Worm (Caenorhabditis elegans): ENCODE results near the gene arrd-13.

Gene arrd-13

ce11 chrII:13741449-13741848 is 16.8 kb upstream of the arrd-13 start, which contains the start of gene mig-14:
Gene mig-14 (plus strand): TSS chrII:13741738.
- TF ChIP-seq cnd-1 (tag; optimal IDR thresholded peaks at IDR 0.05) = no peak
- TF ChIP-seq nhr-28 (tag; optimal IDR thresholded peaks at IDR 0.05) = no peak
- TF ChIP-seq mep-1 (tag; optimal IDR thresholded peaks at IDR 0.05) = no peak
- TF ChIP-seq M03D4.4 (tag; optimal IDR thresholded peaks at IDR 0.05) = no peak
- TF ChIP-seq lin-32 (GFP tag; optimal IDR thresholded peaks at IDR 0.05) = no peak
- TF ChIP-seq lin-13 (tag; optimal IDR thresholded peaks at IDR 0.05) = no peak

DNA sequence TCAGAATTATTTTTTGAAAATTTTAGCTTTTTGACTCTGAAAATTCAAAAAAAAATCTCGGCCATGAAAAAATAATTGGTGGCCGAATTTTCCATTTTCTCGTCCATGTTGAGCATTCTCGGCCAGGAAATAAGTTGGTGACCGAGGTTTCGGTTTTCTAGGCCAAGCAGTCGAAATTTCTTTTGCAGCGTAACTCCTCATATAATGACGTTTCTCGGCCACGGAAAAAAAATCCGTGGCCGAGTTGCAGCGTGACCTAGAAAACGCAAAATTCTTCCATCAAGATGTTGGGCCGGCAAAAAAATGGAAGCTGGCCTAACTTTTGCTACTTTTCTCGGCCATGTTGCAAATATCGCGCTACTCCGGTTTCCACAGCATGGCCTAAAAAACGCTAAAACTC is 8.1 kb upstream of the arrd-13 start:
- TF ChIP-seq hlh-1 (tag; optimal IDR thresholded peaks at IDR 0.05) = no peak
- no peak for TF ChIP-seq flh-1 (GFP tag; optimal IDR thresholded peaks at IDR 0.05)
- no peak for TF ChIP-seq sptf-1 (tag; optimal IDR thresholded peaks at IDR 0.05)
- TF ChIP-seq nhr-76 (tag; optimal IDR thresholded peaks at IDR 0.05) = no peak
- TF ChIP-seq lin-32 (GFP tag; optimal IDR thresholded peaks at IDR 0.05) = no peak
- no peak for TF ChIP-seq M03D4.4 (tag; optimal IDR thresholded peaks at IDR 0.05)
- no peak for TF ChIP-seq mab-5 (tag; optimal IDR thresholded peaks at IDR 0.05)
- no peak for TF ChIP-seq nhr-12 (tag; optimal IDR thresholded peaks at IDR 0.05)
- no peak for TF ChIP-seq elt-3 (tag; optimal IDR thresholded peaks at IDR 0.05)
- TF ChIP-seq sem-2 (GFP tag; optimal IDR thresholded peaks at IDR 0.05) = no peak
- no peak for TF ChIP-seq ces-1 (GFP tag; optimal IDR thresholded peaks at IDR 0.05)
- no peak for TF ChIP-seq pha-4 (tag; optimal IDR thresholded peaks at IDR 0.05)
- TF ChIP-seq unc-39 (tag; optimal IDR thresholded peaks at IDR 0.05) = no peak

DNA sequence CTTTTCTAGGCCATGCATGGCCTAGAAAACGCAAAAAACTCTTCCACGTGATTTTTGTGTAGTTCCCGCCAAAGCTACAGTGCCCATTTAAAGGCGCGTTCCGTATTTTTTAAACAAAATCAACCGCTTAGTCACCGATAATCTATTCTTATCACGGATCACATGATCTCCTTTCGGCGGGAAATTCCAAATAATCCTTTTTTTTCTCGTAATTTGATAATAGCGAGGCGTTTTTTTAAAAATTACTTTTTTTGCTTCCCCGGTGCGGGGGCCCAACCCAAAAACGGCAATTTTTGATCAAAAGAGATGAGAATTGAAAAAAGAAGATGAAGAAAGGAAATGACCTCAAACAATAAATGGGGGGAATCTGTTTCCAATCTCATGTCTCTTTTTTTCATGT is 7.2 kb upstream of the arrd-13 start:
- TF ChIP-seq bed-3 (GFP tag; optimal IDR thresholded peaks at IDR 0.05) = no peak
- TF ChIP-seq unc-39 (tag; optimal IDR thresholded peaks at IDR 0.05) = no peak
- TF ChIP-seq mab-5 (tag; optimal IDR thresholded peaks at IDR 0.05) = no peak
- no peak for TF ChIP-seq elt-3 (tag; optimal IDR thresholded peaks at IDR 0.05)
- no peak for TF ChIP-seq zip-8 (tag; optimal IDR thresholded peaks at IDR 0.05)
- no peak for TF ChIP-seq drap-1 (GFP tag; optimal IDR thresholded peaks at IDR 0.05)
- no peak for TF ChIP-seq tbx-8 (GFP tag; optimal IDR thresholded peaks at IDR 0.05)
- TF ChIP-seq sptf-1 (tag; optimal IDR thresholded peaks at IDR 0.05) = no peak
- TF ChIP-seq blmp-1 (tag; optimal IDR thresholded peaks at IDR 0.05) = no peak
- no peak for TF ChIP-seq ceh-39 (tag; optimal IDR thresholded peaks at IDR 0.05)
- TF ChIP-seq nhr-76 (tag; optimal IDR thresholded peaks at IDR 0.05) = no peak
- TF ChIP-seq elt-1 (tag; optimal IDR thresholded peaks at IDR 0.05; ENCODE audit: borderline replicate concordance, insufficient read depth) = no peak
- TF ChIP-seq pha-4 (tag; optimal IDR thresholded peaks at IDR 0.05) = no peak
- TF ChIP-seq ztf-11 (tag; optimal IDR thresholded peaks at IDR 0.05) = no peak
- no peak for TF ChIP-seq ces-1 (GFP tag; optimal IDR thresholded peaks at IDR 0.05)
- no peak for TF ChIP-seq lin-13 (tag; optimal IDR thresholded peaks at IDR 0.05)
- TF ChIP-seq snpc-4 (tag; optimal IDR thresholded peaks at IDR 0.05) = no peak
- no peak for TF ChIP-seq unc-62 (GFP tag; optimal IDR thresholded peaks at IDR 0.05)

DNA sequence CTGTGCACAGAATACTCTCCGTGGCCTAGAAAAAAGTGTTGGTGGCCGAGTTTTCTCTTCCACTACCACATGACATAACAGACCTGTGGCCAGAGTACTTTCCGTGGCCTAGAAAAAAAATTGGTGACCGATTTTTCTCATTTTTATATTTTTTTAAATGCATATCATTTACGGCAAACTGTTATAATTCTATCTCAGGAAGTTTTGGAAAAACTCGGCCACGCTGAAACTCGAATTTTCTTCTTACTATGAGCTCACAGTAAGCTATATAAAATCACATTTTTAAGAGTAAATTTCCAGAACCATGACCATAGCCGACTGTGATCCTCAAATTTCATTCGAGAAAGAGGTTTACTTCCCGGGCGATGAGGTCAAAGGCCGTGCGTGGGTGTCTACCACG is 6.2 kb upstream of the arrd-13 start, which contains the start of gene arrd-14:
TSS of gene arrd-14 (plus strand) at position 301 of the 400 bp plus-strand sequence.
- no peak for TF ChIP-seq unc-120 (tag; optimal IDR thresholded peaks at IDR 0.05; ENCODE audit: poor library complexity, severe bottlenecking)
- TF ChIP-seq mls-2 (tag; optimal IDR thresholded peaks at IDR 0.05) = no peak
- TF ChIP-seq mep-1 (tag; optimal IDR thresholded peaks at IDR 0.05) = no peak
- no peak for TF ChIP-seq drap-1 (GFP tag; optimal IDR thresholded peaks at IDR 0.05)
- TF ChIP-seq ceh-39 (tag; optimal IDR thresholded peaks at IDR 0.05) = no peak
- TF ChIP-seq ham-2 (GFP tag; optimal IDR thresholded peaks at IDR 0.05) = no peak
- no peak for TF ChIP-seq zip-8 (tag; optimal IDR thresholded peaks at IDR 0.05)
- TF ChIP-seq cnd-1 (tag; optimal IDR thresholded peaks at IDR 0.05) = no peak
- no peak for TF ChIP-seq sptf-1 (tag; optimal IDR thresholded peaks at IDR 0.05)
- no peak for TF ChIP-seq nhr-28 (tag; optimal IDR thresholded peaks at IDR 0.05)
- no peak for TF ChIP-seq sem-2 (GFP tag; optimal IDR thresholded peaks at IDR 0.05)
- no peak for TF ChIP-seq unc-39 (tag; optimal IDR thresholded peaks at IDR 0.05)
- no peak for TF ChIP-seq ceh-43 (GFP tag; optimal IDR thresholded peaks at IDR 0.05)
- no peak for TF ChIP-seq nhr-237 (tag; optimal IDR thresholded peaks at IDR 0.05)
- TF ChIP-seq lsy-2 (tag; optimal IDR thresholded peaks at IDR 0.05) = no peak
- no peak for TF ChIP-seq unc-62 (GFP tag; optimal IDR thresholded peaks at IDR 0.05)

ce11 chrII:13756232-13756631 is 2.0 kb upstream of the arrd-13 start:
- no peak for TF ChIP-seq mab-5 (tag; optimal IDR thresholded peaks at IDR 0.05)
- no peak for TF ChIP-seq bed-3 (GFP tag; optimal IDR thresholded peaks at IDR 0.05)
- TF ChIP-seq flh-1 (GFP tag; optimal IDR thresholded peaks at IDR 0.05) = no peak
- no peak for TF ChIP-seq mep-1 (tag; optimal IDR thresholded peaks at IDR 0.05)
- no peak for TF ChIP-seq snpc-4 (tag; optimal IDR thresholded peaks at IDR 0.05)
- no peak for TF ChIP-seq sem-2 (GFP tag; optimal IDR thresholded peaks at IDR 0.05)
- TF ChIP-seq zip-8 (tag; optimal IDR thresholded peaks at IDR 0.05) = no peak
- TF ChIP-seq nhr-2 (tag; optimal IDR thresholded peaks at IDR 0.05) = no peak
- no peak for TF ChIP-seq cnd-1 (tag; optimal IDR thresholded peaks at IDR 0.05)
- no peak for TF ChIP-seq tbx-8 (GFP tag; optimal IDR thresholded peaks at IDR 0.05)
- no peak for TF ChIP-seq unc-120 (tag; optimal IDR thresholded peaks at IDR 0.05; ENCODE audit: poor library complexity, severe bottlenecking)
- no peak for TF ChIP-seq elt-3 (tag; optimal IDR thresholded peaks at IDR 0.05)
- no peak for TF ChIP-seq M03D4.4 (tag; optimal IDR thresholded peaks at IDR 0.05)
- no peak for TF ChIP-seq lin-32 (GFP tag; optimal IDR thresholded peaks at IDR 0.05)
- TF ChIP-seq blmp-1 (tag; optimal IDR thresholded peaks at IDR 0.05) = no peak
- TF ChIP-seq ceh-43 (GFP tag; optimal IDR thresholded peaks at IDR 0.05) = no peak
- TF ChIP-seq sptf-1 (tag; optimal IDR thresholded peaks at IDR 0.05) = no peak
- TF ChIP-seq mls-2 (tag; optimal IDR thresholded peaks at IDR 0.05) = no peak

Measured in whole organism, mixed stage, embryonic.